Worm (Caenorhabditis elegans): ENCODE data around the gene mut-15.
A peak's percentile ranks its signal among the peaks of the same experiment; 100 is the strongest.

mut-15 gene

ce11 chrV:14993620-14994019 lies 8.7 kb upstream of the mut-15 start, which contains the start of gene fil-1:
TSS of gene fil-1 (plus strand) at chrV:14993838.
- TF ChIP-seq nhr-12 (tag; optimal IDR thresholded peaks at IDR 0.05) (no peak), C34B4.2 (tag; optimal IDR thresholded peaks at IDR 0.05) (no peak), elt-2 (tag; optimal IDR thresholded peaks at IDR 0.05) (peak; percentile 68), nhr-20 (tag; optimal IDR thresholded peaks at IDR 0.05) (peak; percentile 30), lin-35 (GFP tag; optimal IDR thresholded peaks at IDR 0.05) (peak in 1 of 2 experiments; percentile 17)

ce11 chrV:14996236-14996635 lies 6.1 kb upstream of the mut-15 start, which contains the start of gene irld-14:
TSS of gene irld-14 (plus strand) at chrV:14996536.
- TF ChIP-seq nhr-19 (GFP tag; conservative IDR thresholded peaks at IDR 0.05) (no peak), unc-30 (tag; optimal IDR thresholded peaks at IDR 0.05) (no peak), egl-13 (tag; optimal IDR thresholded peaks at IDR 0.05) (no peak), nhr-77 (tag; optimal IDR thresholded peaks at IDR 0.05) (no peak), fkh-8 (tag; optimal IDR thresholded peaks at IDR 0.05) (no peak), nhr-20 (tag; optimal IDR thresholded peaks at IDR 0.05) (no peak), ztf-11 (tag; optimal IDR thresholded peaks at IDR 0.05) (no peak), mep-1 (tag; optimal IDR thresholded peaks at IDR 0.05) (no peak), nhr-11 (tag; optimal IDR thresholded peaks at IDR 0.05) (no peak), ceh-8 (GFP tag; optimal IDR thresholded peaks at IDR 0.05) (no peak)

ce11 chrV:14999485-15000023 lies 2.8 kb upstream of the mut-15 start, which contains the start of gene T01C3.11:
TSS of gene T01C3.11 (plus strand) at chrV:14999535.
- TF ChIP-seq nhr-76 (tag; optimal IDR thresholded peaks at IDR 0.05) (no peak), efl-1 (optimal IDR thresholded peaks at IDR 0.05) (no peak), efl-1 (GFP tag; optimal IDR thresholded peaks at IDR 0.05 in 1 of 2) (peak in 1 of 2 experiments; percentile 65), aly-2 (tag; optimal IDR thresholded peaks at IDR 0.05) (no peak), mab-9 (GFP tag; IDR thresholded peaks at IDR 0.05) (no peak), hpl-2 (GFP tag; optimal IDR thresholded peaks at IDR 0.05) (no peak), fkh-4 (tag; optimal IDR thresholded peaks at IDR 0.05; ENCODE audit: borderline replicate concordance) (no peak), lin-35 (GFP tag; optimal IDR thresholded peaks at IDR 0.05) (no peak), zag-1 (tag; optimal IDR thresholded peaks at IDR 0.05) (no peak), elt-2 (tag; optimal IDR thresholded peaks at IDR 0.05) (no peak)

ce11 chrV:15000055-15000704 lies 2.2 kb upstream of the mut-15 start, which contains the start of gene rps-16:
TSS of gene rps-16 (minus strand) at chrV:15000541.
- TF ChIP-seq mef-2 (tag; optimal IDR thresholded peaks at IDR 0.05): no peak

ce11 chrV:15001536-15001935 lies 807 bp upstream of the mut-15 start:
- TF ChIP-seq ets-5 (GFP tag; IDR thresholded peaks at IDR 0.05): no peak

ce11 chrV:15004800-15005199 lies 2.5 kb downstream of the mut-15 start, which contains the start of gene hrde-2:
TSS of gene hrde-2 (plus strand) at chrV:15005100.
- TF ChIP-seq snu-23 (GFP tag; optimal IDR thresholded peaks at IDR 0.05): no peak
- no peak for TF ChIP-seq nhr-28 (tag; optimal IDR thresholded peaks at IDR 0.05)
- TF ChIP-seq nhr-19 (GFP tag; conservative IDR thresholded peaks at IDR 0.05): no peak
- TF ChIP-seq nhr-71 (tag; optimal IDR thresholded peaks at IDR 0.05): no peak
- TF ChIP-seq xbp-1 (tag; optimal IDR thresholded peaks at IDR 0.05): no peak
- no peak for TF ChIP-seq grh-1 (GFP tag; IDR thresholded peaks at IDR 0.05)
- TF ChIP-seq egl-13 (tag; optimal IDR thresholded peaks at IDR 0.05): no peak

ce11 chrV:15011560-15011959 lies 9.2 kb downstream of the mut-15 start, which contains the start of gene nmr-2:
TSS of gene nmr-2 (minus strand) at chrV:15011660.
- TF ChIP-seq efl-3 (GFP tag; optimal IDR thresholded peaks at IDR 0.05) (no peak), nhr-85 (tag) (no peak)
